Worm (Caenorhabditis elegans) whole organism, midembryonic: ENCODE data around the gene F40G9.6.

Experiments used
- T22C8.4 ChIP-seq: fragments of 200-800 bp; sonication (Bioruptor generic); IDR thresholded peaks from 2 replicates; pipeline ENCODE4 v1.3.6; 2022; ENCODE audit warnings: missing genetic modification characterization, missing compliant biosample characterization
- cog-1 ChIP-seq: sonication (generic microtip); optimal IDR thresholded peaks from 2 replicates; lab custom pipeline; 2016; ENCODE audit warnings: missing genetic modification characterization, missing compliant biosample characterization
- klf-2 ChIP-seq: fragments of 200-800 bp; sonication (Bioruptor generic); conservative IDR thresholded peaks from 2 replicates; pipeline ENCODE4 v1.3.6; 2022; ENCODE audit warnings: missing genetic modification reagents, missing genetic modification characterization, missing compliant biosample characterization
- med-1 ChIP-seq: sonication (generic microtip); optimal IDR thresholded peaks from 2 replicates; lab custom pipeline; 2017; ENCODE audit warnings: missing genetic modification characterization, mild to moderate bottlenecking, missing compliant biosample characterization, antibody characterized with exemption, missing genetic modification reagents; ENCODE audit not compliant: insufficient read depth
- ref-1 ChIP-seq: fragments of 200-800 bp; sonication (Bioruptor generic); conservative IDR thresholded peaks from 2 replicates; pipeline ENCODE4 v1.3.6; 2022; ENCODE audit warnings: missing genetic modification reagents, missing genetic modification characterization, missing compliant biosample characterization
- tab-1 ChIP-seq: fragments of 200-800 bp; sonication (Bioruptor generic); IDR thresholded peaks from 2 replicates; pipeline ENCODE4 v1.3.6; 2022; ENCODE audit warnings: missing genetic modification characterization, missing compliant biosample characterization
- ztf-29 ChIP-seq: fragments of 200-800 bp; sonication (Bioruptor generic); IDR thresholded peaks from 2 replicates; pipeline ENCODE4 v1.3.6; 2022; ENCODE audit warnings: missing genetic modification reagents, missing genetic modification characterization, missing compliant biosample characterization

- TF ChIP-seq ztf-29 (GFP tag; lab: Robert Waterston, UW) (no peak), ref-1 (GFP tag; lab: Robert Waterston, UW) (no peak), klf-2 (no peak), cog-1 (tag; lab: Kevin White, UChicago) (no peak), tab-1 (GFP tag; lab: Robert Waterston, UW) (no peak), T22C8.4 (GFP tag; lab: Robert Waterston, UW) (no peak), med-1 (GFP tag; lab: Kevin White, UChicago) (no peak)
These were observed 21.4 kb upstream of the F40G9.6 start for ce11 chrIII:157980-158379.
